Fruit fly (Drosophila melanogaster) Kc167 (cell line): ENCODE data around the gene bun.

ENCODE experiments used
- Sin3A ChIP-seq: fragments of >200 bp; optimal IDR thresholded peaks from 2 replicates; lab custom pipeline; 2018; ENCODE audit warnings: missing external identifiers
- ttk ChIP-seq: sonication (Bioruptor generic); optimal IDR thresholded peaks from 2 replicates; lab custom pipeline; 2017; ENCODE audit warnings: missing external identifiers

DNA sequence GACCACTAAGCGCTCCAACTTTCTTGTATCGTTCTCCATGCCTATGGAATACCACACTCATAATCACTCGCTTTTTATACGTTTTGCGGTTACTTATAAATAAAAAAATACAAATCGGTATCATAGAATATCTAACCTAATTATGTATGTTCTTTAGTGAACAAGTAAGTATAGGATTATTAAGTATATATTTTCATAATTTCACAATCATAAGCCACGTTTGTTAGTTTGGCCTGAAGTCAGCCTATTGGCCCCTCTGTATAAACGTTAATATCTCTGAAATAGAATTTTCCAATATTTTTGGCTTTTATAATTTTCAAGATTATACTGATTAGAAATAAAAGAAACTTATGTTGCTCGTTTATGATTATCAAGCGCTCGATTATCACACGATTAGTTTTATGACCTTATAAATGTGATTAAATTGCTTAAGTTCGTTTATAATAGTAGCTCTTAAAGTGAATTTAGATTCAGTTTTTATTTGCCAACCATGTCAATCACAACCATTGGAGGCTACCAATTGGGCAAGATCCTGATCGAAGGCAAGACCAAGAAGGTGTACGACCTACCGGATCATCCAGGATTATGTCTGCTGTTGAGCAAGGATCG is 93.1 kb downstream of the bun start, which contains the start of gene CG5418:
- TF ChIP-seq ttk (lab: Kevin White, UChicago) (no peak), Sin3A (lab: Kevin White, UChicago) (no peak)
